Worm (Caenorhabditis elegans) whole organism, young adult: ENCODE measurements around the gene cblc-1.

Experiments used
- F52B5.7 ChIP-seq: sonication (generic microtip); optimal IDR thresholded peaks from 2 replicates; lab custom pipeline; 2016; ENCODE audit warnings: mild to moderate bottlenecking, missing genetic modification characterization, missing compliant biosample characterization
- aptf-3 ChIP-seq: fragments of 200-800 bp; sonication (Bioruptor generic); IDR thresholded peaks from 2 replicates; pipeline ENCODE4 v1.3.6; 2022; ENCODE audit warnings: missing genetic modification characterization, missing compliant biosample characterization
- cebp-2 ChIP-seq: fragments of 200-800 bp; sonication (Bioruptor generic); IDR thresholded peaks from 2 replicates; pipeline ENCODE4 v1.3.6; 2022; ENCODE audit warnings: missing genetic modification characterization, missing compliant biosample characterization
- ceh-91 ChIP-seq: fragments of 200-800 bp; sonication (Bioruptor generic); IDR thresholded peaks from 2 replicates; pipeline ENCODE4 v1.3.6; 2022; ENCODE audit warnings: missing genetic modification reagents, missing genetic modification characterization, missing compliant biosample characterization
- fkh-3 ChIP-seq: sonication (generic microtip); optimal IDR thresholded peaks from 2 replicates; lab custom pipeline; 2016; ENCODE audit warnings: mild to moderate bottlenecking, missing genetic modification characterization, missing compliant biosample characterization
- pbrm-1 ChIP-seq: fragments of 200-800 bp; sonication (Bioruptor generic); IDR thresholded peaks from 2 replicates; pipeline ENCODE4 v1.3.6; 2022; ENCODE audit warnings: missing genetic modification reagents, missing genetic modification characterization, missing compliant biosample characterization
- rec-8 ChIP-seq, 2 experiments: sonication (generic microtip); optimal IDR thresholded peaks; 2 replicates each; lab custom pipeline; 2016; ENCODE audit warnings: mild to moderate bottlenecking in 2 of 2, missing genetic modification characterization in 2 of 2, missing genetic modification reagents in 2 of 2, missing genotype in 2 of 2, missing biosample characterization in 1 of 2, missing compliant biosample characterization in 1 of 2, moderate library complexity in 1 of 2
- repo-1 ChIP-seq: sonication (generic microtip); optimal IDR thresholded peaks from 2 replicates; lab custom pipeline; 2017; ENCODE audit warnings: mild to moderate bottlenecking, missing genetic modification characterization, missing compliant biosample characterization
- rpc-1 ChIP-seq, 2 experiments: fragments of 150-350 bp in 1 of 2; sonication (generic microtip) in 1 of 2; optimal IDR thresholded peaks; 2 replicates each; lab custom pipeline; 2014 to 2018; ENCODE audit warnings: missing biosample characterization in 1 of 2, missing genetic modification characterization in 1 of 2, missing genetic modification reagents in 1 of 2, missing genotype in 1 of 2
- somi-1 ChIP-seq: fragments of 200-800 bp; sonication (Bioruptor generic); optimal IDR thresholded peaks from 2 replicates; lab custom pipeline; 2018; ENCODE audit warnings: mild to moderate bottlenecking, missing genetic modification characterization, missing compliant biosample characterization
- unc-62 ChIP-seq: fragments of 150-350 bp; optimal IDR thresholded peaks from 2 replicates; lab custom pipeline; 2014; ENCODE audit warnings: missing biosample characterization, missing genetic modification reagents, missing genetic modification characterization

DNA sequence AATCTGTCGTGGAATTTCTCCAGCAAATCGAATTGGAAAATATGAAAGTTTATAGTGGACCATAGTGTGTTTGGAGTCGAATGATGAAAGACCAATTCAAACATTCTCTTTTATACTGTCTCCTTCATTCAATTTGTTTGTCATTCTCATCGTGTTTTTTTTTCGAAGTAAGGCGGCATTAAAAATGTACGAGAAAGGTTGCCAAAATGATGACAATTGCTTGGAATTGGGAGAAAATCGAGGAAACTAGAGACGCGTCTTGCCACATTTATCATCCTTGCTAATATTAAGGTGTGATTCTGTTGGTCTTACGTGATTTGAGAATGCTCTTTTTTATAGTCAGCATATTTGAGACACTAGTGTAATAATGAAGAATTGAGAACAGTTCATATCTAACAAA is 6.0 kb downstream of the cblc-1 start, which contains the start of gene gst-30:
- no peak for TF ChIP-seq repo-1 (tag; lab: Kevin White, UChicago)
- TF ChIP-seq somi-1 (GFP tag; lab: Kevin White, UChicago): no peak
- TF ChIP-seq aptf-3 (GFP tag; lab: Robert Waterston, UW): no peak
- no peak for TF ChIP-seq cebp-2
- no peak for TF ChIP-seq rec-8 (tag; optimal IDR thresholded peaks at IDR 0.05; lab: Kevin White, UChicago)
- TF ChIP-seq fkh-3 (tag; lab: Kevin White, UChicago): no peak
- no peak for TF ChIP-seq unc-62 (GFP tag; lab: Kevin White, UChicago)
- TF ChIP-seq F52B5.7: no peak
- no peak for TF ChIP-seq pbrm-1 (GFP tag; lab: Robert Waterston, UW)
- TF ChIP-seq ceh-91 (GFP tag; lab: Robert Waterston, UW): no peak
- no peak for TF ChIP-seq rpc-1 (optimal IDR thresholded peaks at IDR 0.05; lab: Kevin White, UChicago)
- TF ChIP-seq rpc-1 (tag; optimal IDR thresholded peaks at IDR 0.05; lab: Kevin White, UChicago): no peak
